Worm (Caenorhabditis elegans): ENCODE results near the gene Y75B8A.13.

DNA sequence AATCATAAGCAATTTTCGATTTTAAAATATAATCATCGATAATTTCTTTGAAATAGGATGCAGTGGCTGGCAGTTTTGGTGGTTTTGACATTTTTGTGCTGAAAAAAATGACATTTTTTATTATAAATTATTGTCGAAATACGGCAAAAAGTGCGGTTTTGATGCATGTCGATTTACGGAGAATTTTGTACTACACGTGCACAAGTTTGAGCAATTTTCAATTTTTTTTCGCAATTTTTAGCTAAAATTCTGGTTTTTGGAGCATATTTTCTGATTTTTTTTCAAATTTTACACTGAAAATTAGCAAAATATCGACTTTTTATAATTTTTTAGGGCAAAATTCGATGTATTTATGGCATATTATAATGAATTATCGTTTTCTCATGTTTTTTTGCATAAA lies at the start of gene Y75B8A.13:
- TF ChIP-seq lsy-2 (tag; optimal IDR thresholded peaks at IDR 0.05) (no peak), ztf-11 (tag; optimal IDR thresholded peaks at IDR 0.05) (no peak), sptf-1 (tag; optimal IDR thresholded peaks at IDR 0.05) (no peak), mab-5 (tag; optimal IDR thresholded peaks at IDR 0.05) (no peak), ces-1 (GFP tag; optimal IDR thresholded peaks at IDR 0.05) (no peak), elt-1 (tag; optimal IDR thresholded peaks at IDR 0.05; ENCODE audit: borderline replicate concordance, insufficient read depth) (no peak)

Measured in whole organism, mixed stage, embryonic.